Fruit fly (Drosophila melanogaster) whole organism, embryonic: ENCODE measurements around the gene AIMP2.

Experiments used
- B-H2 ChIP-seq: fragments of 200-800 bp; sonication (Bioruptor generic); optimal IDR thresholded peaks from 2 replicates; lab custom pipeline; 2018; ENCODE audit warnings: missing biosample characterization, mild to moderate bottlenecking, missing genetic modification characterization
- CG10147 ChIP-seq: fragments of 200-800 bp; sonication (Bioruptor generic); optimal IDR thresholded peaks from 2 replicates; lab custom pipeline; 2019; ENCODE audit warnings: missing biosample characterization, mild to moderate bottlenecking, missing genetic modification characterization, moderate library complexity
- CG2120 ChIP-seq: fragments of 200-800 bp; sonication (Bioruptor generic); optimal IDR thresholded peaks from 3 replicates; lab custom pipeline; 2016; ENCODE audit warnings: missing biosample characterization, missing genetic modification characterization
- CG32532 ChIP-seq: fragments of 200-800 bp; sonication (Bioruptor generic); IDR thresholded peaks from 2 replicates; pipeline ENCODE4 v1.3.6; 2022; ENCODE audit warnings: missing biosample characterization, missing genetic modification characterization
- CG4360 ChIP-seq: fragments of 200-800 bp; sonication (Bioruptor generic); IDR thresholded peaks from 2 replicates; pipeline ENCODE4 v1.3.6; 2022; ENCODE audit warnings: missing biosample characterization, missing genetic modification characterization
- ERR ChIP-seq: fragments of 200-800 bp; sonication (Bioruptor generic); optimal IDR thresholded peaks from 2 replicates; lab custom pipeline; 2016; ENCODE audit warnings: missing biosample characterization, missing genetic modification characterization
- ssp ChIP-seq: fragments of 200-800 bp; sonication (Bioruptor generic); IDR thresholded peaks from 2 replicates; pipeline ENCODE4 v1.3.6; 2022; ENCODE audit warnings: missing biosample characterization, missing genetic modification characterization

DNA sequence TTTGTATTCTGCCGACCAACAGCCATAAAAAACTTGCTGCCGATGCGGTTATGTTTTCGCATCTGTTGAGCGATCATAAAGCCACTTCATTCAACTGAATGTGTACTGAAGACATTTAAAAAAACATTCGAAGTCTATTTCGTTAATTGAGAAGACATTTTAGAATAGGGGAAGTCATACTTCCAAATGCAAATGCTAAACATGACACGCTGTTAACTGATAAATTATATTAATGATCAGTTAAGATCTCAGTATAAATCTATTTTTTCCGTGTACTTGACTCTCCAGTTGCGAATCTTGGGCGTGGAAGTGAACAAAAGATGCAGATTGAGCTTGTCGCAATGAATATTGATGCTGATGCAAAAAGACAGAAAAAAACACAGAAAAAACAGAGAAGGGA lies 12.5 kb downstream of the AIMP2 start:
- TF ChIP-seq B-H2 (GFP tag; lab: Kevin White, UChicago) (no peak), CG4360 (GFP tag; lab: Robert Waterston, UW) (no peak), CG32532 (GFP tag; lab: Robert Waterston, UW) (no peak), CG10147 (GFP tag; lab: Kevin White, UChicago) (no peak), CG2120 (no peak), ssp (GFP tag; lab: Robert Waterston, UW) (no peak), ERR (GFP tag; lab: Kevin White, UChicago) (no peak)
